Worm (Caenorhabditis elegans): Measurements from ENCODE around the gene E02C12.8.

E02C12.8 gene

DNA sequence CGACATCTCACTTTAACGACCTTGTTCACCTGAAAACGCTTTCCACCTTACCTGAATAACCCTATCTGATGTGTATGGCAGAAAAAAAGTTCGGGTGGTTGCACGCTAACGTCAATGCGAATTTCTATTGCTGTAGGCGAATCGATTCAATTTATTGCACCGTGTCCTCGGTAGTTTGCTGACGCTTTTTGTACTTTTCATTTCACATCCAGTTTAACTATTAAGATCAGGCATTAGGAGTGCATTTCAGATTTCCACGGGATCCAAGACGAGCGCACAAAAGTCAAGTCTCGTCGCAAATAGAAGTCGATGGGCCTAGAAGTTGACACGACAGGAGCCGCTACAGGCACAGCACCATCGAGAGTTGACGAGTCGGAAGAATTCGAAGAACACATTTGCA lies 31.1 kb downstream of the E02C12.8 start:
- TF ChIP-seq hmg-1.2 (GFP tag; IDR thresholded peaks at IDR 0.05) (peak; percentile 67; the same call in 1 of the 2 replicates), Y67H2A.10 (GFP tag; conservative IDR thresholded peaks at IDR 0.05) (0 out of 2 replicates have a peak, but pooled peaks have one; percentile 23), F37B4.10 (GFP tag; IDR thresholded peaks at IDR 0.05) (peak; percentile 94; the same call in 1 of the 2 replicates), ztf-25 (GFP tag; IDR thresholded peaks at IDR 0.05) (0 out of 2 replicates have a peak, but pooled peaks have one; percentile 16), madf-3 (GFP tag; IDR thresholded peaks at IDR 0.05) (peak; percentile 90), madf-6 (GFP tag; IDR thresholded peaks at IDR 0.05) (peak; percentile 70), hmg-20 (GFP tag; IDR thresholded peaks at IDR 0.05) (peak; percentile 79; the same call in 1 of the 2 replicates), pbrm-1 (GFP tag; IDR thresholded peaks at IDR 0.05) (peak; percentile 87), let-526 (GFP tag; IDR thresholded peaks at IDR 0.05) (peak; percentile 72; the same call in 1 of the 2 replicates), ceh-100 (GFP tag; IDR thresholded peaks at IDR 0.05) (peak; percentile 59; the same call in 1 of the 2 replicates), aptf-2 (GFP tag; conservative IDR thresholded peaks at IDR 0.05) (0 out of 2 replicates have a peak, but pooled peaks have one; percentile 37), mcd-1 (GFP tag; IDR thresholded peaks at IDR 0.05) (peak; percentile 58), cebp-1 (GFP tag; IDR thresholded peaks at IDR 0.05) (peak; percentile 70; the same call in 1 of the 2 replicates), cebp-1 (tag; optimal IDR thresholded peaks at IDR 0.05) (peak; percentile 22), egl-44 (GFP tag; IDR thresholded peaks at IDR 0.05) (0 out of 2 replicates have a peak, but pooled peaks have one; percentile 41), ekl-4 (GFP tag; IDR thresholded peaks at IDR 0.05) (peak; percentile 83), rcor-1 (GFP tag; IDR thresholded peaks at IDR 0.05) (peak; percentile 70), ztf-28 (GFP tag; IDR thresholded peaks at IDR 0.05) (peak; percentile 78), Y53G8AR.9 (GFP tag; conservative IDR thresholded peaks at IDR 0.05) (peak; percentile 97), bed-2 (GFP tag; IDR thresholded peaks at IDR 0.05) (0 out of 2 replicates have a peak, but pooled peaks have one; percentile 15), lin-26 (GFP tag; IDR thresholded peaks at IDR 0.05) (peak; percentile 76; the same call in 1 of the 2 replicates), F39B2.1 (GFP tag; IDR thresholded peaks at IDR 0.05) (peak; percentile 88; the same call in 1 of the 2 replicates), Y95B8A.8 (GFP tag; IDR thresholded peaks at IDR 0.05) (peak; percentile 93), cebp-2 (GFP tag; IDR thresholded peaks at IDR 0.05) (peak; percentile 95), K11D2.4 (GFP tag; IDR thresholded peaks at IDR 0.05) (peak; percentile 93), lir-1 (GFP tag; conservative IDR thresholded peaks at IDR 0.05) (0 out of 2 replicates have a peak, but pooled peaks have one; percentile 24), attf-6 (GFP tag; IDR thresholded peaks at IDR 0.05) (peak; percentile 75), C17E4.6 (GFP tag; IDR thresholded peaks at IDR 0.05) (peak; percentile 93), nfyb-1 (GFP tag; IDR thresholded peaks at IDR 0.05) (peak; percentile 87), Y79H2A.3 (GFP tag; conservative IDR thresholded peaks at IDR 0.05) (peak; percentile 98), D2030.7 (GFP tag; IDR thresholded peaks at IDR 0.05) (peak; percentile 37), hsf-1 (GFP tag; IDR thresholded peaks at IDR 0.05) (peak; percentile 70), attf-3 (GFP tag; conservative IDR thresholded peaks at IDR 0.05) (peak; percentile 42; the same call in 1 of the 2 replicates), aptf-3 (GFP tag; IDR thresholded peaks at IDR 0.05) (0 out of 2 replicates have a peak, but pooled peaks have one; percentile 58), C06A6.2 (GFP tag; conservative IDR thresholded peaks at IDR 0.05) (peak; percentile 75), nfya-2 (GFP tag; IDR thresholded peaks at IDR 0.05) (peak; percentile 85; the same call in 1 of the 2 replicates), ceh-40 (GFP tag; IDR thresholded peaks at IDR 0.05) (0 out of 2 replicates have a peak, but pooled peaks have one; percentile 35), ceh-58 (GFP tag; IDR thresholded peaks at IDR 0.05) (peak; percentile 65; the same call in 1 of the 2 replicates), ceh-91 (GFP tag; IDR thresholded peaks at IDR 0.05) (peak; percentile 43; the same call in 1 of the 2 replicates), Y56A3A.18 (GFP tag; IDR thresholded peaks at IDR 0.05) (peak; percentile 96), egl-18 (GFP tag; IDR thresholded peaks at IDR 0.05) (peak; percentile 70; the same call in 1 of the 2 replicates), B0019.2 (GFP tag; conservative IDR thresholded peaks at IDR 0.05) (0 out of 2 replicates have a peak, but pooled peaks have one; percentile 17)

Measured in whole organism, young adult.